Worm (Caenorhabditis elegans) whole organism, dauer: ENCODE data around the gene K02D3.2.

Source experiments
- unc-62 ChIP-seq: sonication (generic microtip); optimal IDR thresholded peaks from 2 replicates; lab custom pipeline; 2017; ENCODE audit warnings: missing biosample characterization, missing genetic modification reagents, missing genetic modification characterization

K02D3.2 gene

DNA sequence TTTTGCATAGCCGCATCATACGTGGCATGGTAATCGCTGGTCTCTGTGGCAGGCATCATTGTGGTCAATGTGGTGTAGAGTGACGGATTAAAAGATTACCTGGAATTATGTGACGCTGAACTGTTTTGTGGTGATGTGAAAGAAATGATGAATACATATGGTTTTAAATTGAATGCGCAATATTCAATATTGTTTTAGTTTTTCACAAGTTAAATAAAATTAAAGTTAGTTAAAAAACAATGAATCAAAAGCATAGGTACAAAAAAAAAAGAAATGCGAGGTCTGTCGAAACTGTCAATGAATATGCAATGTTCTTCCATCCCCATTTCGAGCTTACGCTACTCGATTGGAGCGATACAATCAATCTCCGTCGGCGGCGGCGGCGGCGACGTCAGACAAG is at the start of gene K02D3.2:
K02D3.2 (minus strand) TSS at position 101 of the 400 bp plus-strand sequence.
- no peak for TF ChIP-seq unc-62

DNA sequence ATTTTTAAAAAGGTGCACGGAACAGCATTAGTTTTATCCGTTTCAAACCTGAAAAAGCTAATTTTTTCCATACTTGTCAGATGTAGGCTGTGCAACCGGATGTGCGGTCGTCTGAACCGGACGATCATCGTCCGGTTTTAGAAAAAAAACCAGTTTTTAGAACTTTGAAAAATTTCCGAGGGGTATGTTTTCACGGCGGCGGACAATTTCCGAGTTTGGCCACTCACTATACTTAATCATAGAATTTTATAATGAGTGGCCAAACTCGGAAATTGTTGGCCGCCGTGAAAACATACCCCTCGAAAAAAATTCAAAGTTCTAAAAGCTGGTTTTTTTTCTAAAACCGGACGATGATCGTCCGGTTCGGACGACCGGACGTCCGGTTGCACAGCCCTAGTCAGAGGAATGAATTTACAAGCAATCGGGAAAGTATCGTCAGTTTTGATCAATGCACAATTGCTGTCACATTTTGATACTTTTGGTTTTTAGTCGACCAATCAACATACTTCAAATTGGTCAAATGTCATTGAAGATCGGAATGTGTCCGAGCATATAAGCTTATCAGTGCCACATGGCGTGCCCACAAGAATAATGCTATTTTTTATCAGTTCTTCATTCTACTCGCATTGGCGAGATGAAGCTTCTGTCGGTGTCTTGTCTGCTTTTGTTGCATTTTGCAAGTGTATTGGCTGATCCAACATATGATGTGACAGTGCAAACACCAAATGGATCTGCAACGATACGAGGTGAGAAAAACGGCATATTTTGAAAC is 48.1 kb upstream of the K02D3.2 start, which contains the start of gene cest-13:
cest-13 (plus strand) TSS at position 562 of the 772 bp plus-strand sequence.
- no peak for TF ChIP-seq unc-62

DNA sequence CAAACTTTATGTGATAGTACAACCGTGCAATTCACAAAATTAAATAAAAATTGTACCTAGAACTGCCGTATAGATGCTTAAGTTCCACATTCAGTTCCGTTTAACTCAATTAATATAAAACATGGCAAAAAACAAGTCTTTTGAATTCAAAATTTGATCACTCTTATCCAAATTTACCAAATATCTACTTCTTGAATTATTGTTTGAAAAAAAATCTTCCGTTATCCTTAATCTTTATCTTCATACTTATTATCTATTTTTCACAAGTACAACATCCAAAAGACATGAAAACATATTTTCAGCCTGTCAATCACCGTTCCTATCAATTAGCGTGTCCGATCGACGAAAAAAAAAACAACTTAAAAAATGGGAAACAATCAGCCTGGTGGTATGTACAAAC is 43.7 kb upstream of the K02D3.2 start, which contains the start of gene aakb-1:
aakb-1 (plus strand) TSS at position 301 of the 400 bp plus-strand sequence.
- no peak for TF ChIP-seq unc-62

- no peak for TF ChIP-seq unc-62
Observed at ce11 chrX:13754498-13754897, 42.7 kb upstream of the K02D3.2 start.

ce11 chrX:13752822-13753581 is 41.2 kb upstream of the K02D3.2 start:
- TF ChIP-seq unc-62 = no peak

ce11 chrX:13747997-13748396 is 36.2 kb upstream of the K02D3.2 start:
- no peak for TF ChIP-seq unc-62

DNA sequence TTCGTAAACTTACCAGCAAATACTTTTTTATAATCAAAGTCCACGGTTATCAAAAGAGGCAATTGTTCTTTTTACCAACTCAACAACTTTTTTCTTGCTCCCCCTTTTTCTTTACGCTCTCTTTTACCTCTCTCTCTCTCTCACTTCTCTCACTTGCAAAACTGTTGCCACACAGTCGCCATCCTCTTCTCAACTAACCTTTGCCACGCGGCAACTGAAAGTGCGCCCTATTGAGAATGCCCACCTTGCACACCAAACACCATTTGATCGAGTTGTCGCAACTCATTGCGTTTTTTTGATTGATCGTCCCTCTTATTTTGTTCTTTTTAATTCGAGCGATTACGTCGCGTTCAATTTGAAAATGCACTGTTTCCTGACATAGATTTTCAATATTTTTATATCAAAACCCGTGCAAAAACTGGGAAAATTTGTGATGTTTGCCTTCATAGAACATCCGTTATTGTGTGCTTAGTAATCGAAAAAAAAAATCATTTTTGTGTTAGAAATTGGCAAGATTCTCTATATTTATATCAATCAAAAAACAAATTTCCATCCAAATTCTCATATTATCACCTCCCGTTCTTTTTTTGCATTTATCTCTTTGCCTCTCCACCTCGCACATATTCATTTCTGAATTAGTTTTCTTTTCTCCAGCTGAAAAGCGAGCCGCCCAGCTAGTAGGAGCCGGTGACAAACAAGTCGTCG is 35.0 kb upstream of the K02D3.2 start, which contains the start of gene nhr-71:
nhr-71 (plus strand) TSS at position 655 of the 705 bp plus-strand sequence.
- TF ChIP-seq unc-62 = no peak

DNA sequence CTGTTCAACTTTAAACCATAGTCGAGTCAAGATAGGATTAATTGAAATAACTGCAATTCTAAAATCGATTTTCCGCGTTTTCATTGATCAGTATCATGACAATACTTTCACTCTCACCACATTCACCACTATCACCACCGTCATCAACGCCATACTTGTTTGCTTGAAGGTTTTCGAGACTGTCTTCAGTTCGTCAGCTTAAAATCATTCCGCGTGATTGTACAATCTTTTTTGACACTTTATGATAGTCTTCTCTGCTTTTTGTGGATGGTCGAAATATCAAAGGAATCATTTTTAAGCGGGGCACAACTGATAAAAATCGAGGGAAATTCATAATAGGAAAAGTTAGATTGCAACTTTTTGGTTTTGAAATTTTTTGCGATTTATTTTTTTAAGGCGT is 34.4 kb upstream of the K02D3.2 start:
- no peak for TF ChIP-seq unc-62

DNA sequence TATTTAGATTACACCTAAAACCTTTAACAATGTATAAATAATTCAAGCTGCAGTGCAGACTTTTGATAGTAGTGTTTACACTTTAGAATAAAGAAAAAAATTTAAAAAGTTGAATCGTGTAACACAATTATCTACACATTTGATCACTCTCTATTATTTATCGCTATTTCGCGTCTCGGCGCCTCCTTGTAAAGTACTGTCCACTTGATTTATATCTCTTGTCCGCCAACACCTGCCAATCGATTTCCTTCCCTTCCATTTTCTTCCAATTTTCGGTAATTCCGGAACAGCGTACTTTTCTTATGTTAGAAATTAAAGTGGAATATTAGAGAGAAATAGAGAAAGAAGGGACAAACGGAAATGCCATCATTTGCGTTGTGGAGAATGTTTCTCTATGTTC is 33.7 kb upstream of the K02D3.2 start:
- no peak for TF ChIP-seq unc-62

- no peak for TF ChIP-seq unc-62
Observed at ce11 chrX:13744543-13745113, 32.8 kb upstream of the K02D3.2 start.

DNA sequence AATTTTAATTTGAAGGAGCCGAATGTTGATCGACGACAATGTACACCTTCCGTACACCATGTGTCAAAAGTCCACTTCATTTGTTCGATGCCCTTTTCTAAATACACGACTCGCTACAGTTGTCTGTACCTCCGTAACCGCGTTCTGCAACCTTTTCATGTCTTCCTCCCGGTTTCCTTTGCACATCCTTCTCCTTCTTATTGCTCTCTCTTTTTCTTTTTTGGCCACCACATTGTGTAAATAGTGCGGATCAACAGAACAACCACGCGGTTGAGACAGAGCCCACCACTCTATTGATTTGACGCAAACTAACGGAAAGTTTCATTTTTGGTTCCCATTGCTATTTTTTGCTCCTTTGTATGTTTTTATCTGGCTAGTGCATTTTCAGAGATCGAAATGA is 31.6 kb upstream of the K02D3.2 start:
- no peak for TF ChIP-seq unc-62

ce11 chrX:13739125-13739820 is 27.5 kb upstream of the K02D3.2 start:
- TF ChIP-seq unc-62 = no peak

DNA sequence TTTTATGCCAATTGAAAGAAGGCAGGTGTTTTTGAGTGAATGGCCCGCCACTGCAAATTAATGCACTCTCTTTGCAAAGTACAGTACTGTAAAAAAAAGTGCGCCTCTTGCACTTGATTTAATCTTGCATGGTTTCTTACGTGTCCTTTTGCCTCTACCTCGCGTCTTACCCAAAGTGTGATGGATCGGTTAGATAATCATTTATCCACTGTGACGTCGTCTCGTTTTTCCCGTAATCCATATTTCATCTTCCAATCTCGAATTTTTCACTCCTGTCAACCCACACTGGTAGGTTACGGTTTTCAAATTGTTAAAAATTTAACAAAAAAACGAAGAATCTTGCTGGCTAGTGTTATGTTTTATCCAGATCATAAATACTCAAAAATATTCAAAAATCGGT is 24.9 kb upstream of the K02D3.2 start:
- TF ChIP-seq unc-62 = no peak

- TF ChIP-seq unc-62 = no peak
Observed at ce11 chrX:13730209-13730975, 18.6 kb upstream of the K02D3.2 start.

ce11 chrX:13729724-13730123 is 17.9 kb upstream of the K02D3.2 start:
- TF ChIP-seq unc-62 = no peak
